Worm (Caenorhabditis elegans) whole organism, young adult: ENCODE results near the gene hoe-1.
"Not testable (repeated sequence)": the region's sequence is repeated elsewhere in the genome, so short reads cannot be mapped to it uniquely, and the experiment has no call there.

Experiments
- F22D6.2 ChIP-seq: sonication (generic microtip); optimal IDR thresholded peaks from 2 replicates; lab custom pipeline; 2016; ENCODE audit warnings: mild to moderate bottlenecking, missing genetic modification characterization, missing compliant biosample characterization
- F52B5.7 ChIP-seq: sonication (generic microtip); optimal IDR thresholded peaks from 2 replicates; lab custom pipeline; 2016; ENCODE audit warnings: mild to moderate bottlenecking, missing genetic modification characterization, missing compliant biosample characterization
- F57A8.1 ChIP-seq: fragments of 200-800 bp; sonication (Bioruptor generic); optimal IDR thresholded peaks from 2 replicates; lab custom pipeline; 2018; ENCODE audit warnings: mild to moderate bottlenecking, missing genetic modification characterization, moderate library complexity, missing compliant biosample characterization
- K11D2.4 ChIP-seq: fragments of 200-800 bp; sonication (Bioruptor generic); IDR thresholded peaks from 2 replicates; pipeline ENCODE4 v1.3.6; 2022; ENCODE audit warnings: missing genetic modification reagents, missing genetic modification characterization, missing compliant biosample characterization
- T07F8.4 ChIP-seq: sonication (generic microtip); optimal IDR thresholded peaks from 2 replicates; lab custom pipeline; 2016; ENCODE audit warnings: mild to moderate bottlenecking, missing genetic modification characterization, moderate library complexity, missing compliant biosample characterization
- T26A5.8 ChIP-seq: sonication (generic microtip); optimal IDR thresholded peaks from 2 replicates; lab custom pipeline; 2016; ENCODE audit warnings: missing genetic modification characterization, missing compliant biosample characterization
- attf-6 ChIP-seq: fragments of 200-800 bp; sonication (Bioruptor generic); IDR thresholded peaks from 2 replicates; pipeline ENCODE4 v1.3.6; 2022; ENCODE audit warnings: missing genetic modification reagents, missing genetic modification characterization, missing compliant biosample characterization
- bed-2 ChIP-seq: fragments of 200-800 bp; sonication (Bioruptor generic); IDR thresholded peaks from 2 replicates; pipeline ENCODE4 v1.3.6; 2022; ENCODE audit warnings: missing genetic modification reagents, missing genetic modification characterization, missing compliant biosample characterization
- cebp-2 ChIP-seq: fragments of 200-800 bp; sonication (Bioruptor generic); IDR thresholded peaks from 2 replicates; pipeline ENCODE4 v1.3.6; 2022; ENCODE audit warnings: missing genetic modification characterization, missing compliant biosample characterization
- ceh-27 ChIP-seq: fragments of 200-800 bp; sonication (Bioruptor generic); optimal IDR thresholded peaks from 2 replicates; lab custom pipeline; 2018; ENCODE audit warnings: mild to moderate bottlenecking, missing genetic modification characterization, moderate library complexity, missing compliant biosample characterization
- ceh-58 ChIP-seq: fragments of 200-800 bp; sonication (Bioruptor generic); IDR thresholded peaks from 2 replicates; pipeline ENCODE4 v1.3.6; 2022; ENCODE audit warnings: missing genetic modification characterization, missing compliant biosample characterization
- dox-1 ChIP-seq: fragments of 200-800 bp; sonication (Bioruptor generic); IDR thresholded peaks from 2 replicates; pipeline ENCODE4 v1.3.6; 2022; ENCODE audit warnings: missing genetic modification reagents, missing genetic modification characterization, missing compliant biosample characterization
- efl-1 ChIP-seq: fragments of 150-350 bp; optimal IDR thresholded peaks from 2 replicates; lab custom pipeline; 2014; ENCODE audit warnings: missing biosample characterization, missing genetic modification reagents, missing genetic modification characterization
- egl-18 ChIP-seq: fragments of 200-800 bp; sonication (Bioruptor generic); IDR thresholded peaks from 2 replicates; pipeline ENCODE4 v1.3.6; 2022; ENCODE audit warnings: missing genetic modification reagents, missing genetic modification characterization, missing compliant biosample characterization
- egrh-3 ChIP-seq: fragments of 200-800 bp; sonication (Bioruptor generic); IDR thresholded peaks from 2 replicates; pipeline ENCODE4 v1.3.6; 2022; ENCODE audit warnings: missing genetic modification reagents, missing genetic modification characterization, missing compliant biosample characterization
- ekl-4 ChIP-seq: fragments of 200-800 bp; sonication (Bioruptor generic); IDR thresholded peaks from 2 replicates; pipeline ENCODE4 v1.3.6; 2022; ENCODE audit warnings: missing genetic modification reagents, missing genetic modification characterization, missing compliant biosample characterization
- fkh-3 ChIP-seq: sonication (generic microtip); optimal IDR thresholded peaks from 2 replicates; lab custom pipeline; 2016; ENCODE audit warnings: mild to moderate bottlenecking, missing genetic modification characterization, missing compliant biosample characterization
- hmg-1.2 ChIP-seq: fragments of 200-800 bp; sonication (Bioruptor generic); IDR thresholded peaks from 2 replicates; pipeline ENCODE4 v1.3.6; 2022; ENCODE audit warnings: missing genetic modification reagents, missing genetic modification characterization, missing compliant biosample characterization
- lag-1 ChIP-seq: fragments of 200-800 bp; sonication (Bioruptor generic); IDR thresholded peaks from 2 replicates; pipeline ENCODE4 v1.3.6; 2022; ENCODE audit warnings: missing genetic modification reagents, missing genetic modification characterization, missing compliant biosample characterization
- lsy-27 ChIP-seq: sonication (generic microtip); optimal IDR thresholded peaks from 2 replicates; lab custom pipeline; 2017; ENCODE audit warnings: missing genetic modification characterization, mild to moderate bottlenecking, missing compliant biosample characterization, antibody characterized with exemption, missing genotype, borderline replicate concordance; ENCODE audit not compliant: insufficient read depth
- madf-6 ChIP-seq: fragments of 200-800 bp; sonication (Bioruptor generic); IDR thresholded peaks from 2 replicates; pipeline ENCODE4 v1.3.6; 2022; ENCODE audit warnings: missing genetic modification reagents, missing genetic modification characterization, missing compliant biosample characterization
- mcd-1 ChIP-seq: fragments of 200-800 bp; sonication (Bioruptor generic); IDR thresholded peaks from 2 replicates; pipeline ENCODE4 v1.3.6; 2022; ENCODE audit warnings: missing genetic modification reagents, missing genetic modification characterization, missing compliant biosample characterization
- mel-28 ChIP-seq: sonication (generic microtip); optimal IDR thresholded peaks from 2 replicates; lab custom pipeline; 2016; ENCODE audit warnings: borderline replicate concordance, mild to moderate bottlenecking, missing genetic modification characterization, missing compliant biosample characterization
- nfya-1 ChIP-seq: sonication (generic microtip); optimal IDR thresholded peaks from 2 replicates; lab custom pipeline; 2017; ENCODE audit warnings: antibody characterized with exemption, missing compliant biosample characterization, missing genetic modification characterization, borderline replicate concordance; ENCODE audit not compliant: insufficient read depth
- nfyb-1 ChIP-seq: fragments of 200-800 bp; sonication (Bioruptor generic); IDR thresholded peaks from 2 replicates; pipeline ENCODE4 v1.3.6; 2022; ENCODE audit warnings: missing genetic modification reagents, missing genetic modification characterization, missing compliant biosample characterization
- sdz-38 ChIP-seq: sonication (generic microtip); optimal IDR thresholded peaks from 2 replicates; lab custom pipeline; 2016; ENCODE audit warnings: missing genotype, missing genetic modification characterization, missing compliant biosample characterization
- snpc-1.3 ChIP-seq: sonication (generic microtip); optimal IDR thresholded peaks from 2 replicates; lab custom pipeline; 2017; ENCODE audit warnings: missing genetic modification characterization, mild to moderate bottlenecking, missing compliant biosample characterization, antibody characterized with exemption, moderate library complexity, missing genotype, missing genetic modification reagents; ENCODE audit not compliant: insufficient read depth
- snpc-4 ChIP-seq, 5 experiments: fragments of 150-350 bp in 1 of 5; sonication (generic microtip) in 4 of 5; optimal IDR thresholded peaks; 2 replicates each; lab custom pipeline; 2014 to 2018; ENCODE audit warnings: missing genetic modification characterization in 5 of 5, missing biosample characterization in 3 of 5, antibody characterized with exemption in 2 of 5, mild to moderate bottlenecking in 2 of 5, missing compliant biosample characterization in 2 of 5, missing genotype in 2 of 5, moderate library complexity in 2 of 5, missing genetic modification reagents in 1 of 5
- sptf-2 ChIP-seq: fragments of 200-800 bp; sonication (Bioruptor generic); optimal IDR thresholded peaks from 2 replicates; lab custom pipeline; 2018; ENCODE audit warnings: mild to moderate bottlenecking, missing genetic modification characterization, missing compliant biosample characterization
- tbp1 ChIP-seq: fragments of 200-800 bp; sonication (Bioruptor generic); optimal IDR thresholded peaks from 2 replicates; lab custom pipeline; 2018; ENCODE audit warnings: mild to moderate bottlenecking, missing genetic modification characterization, missing compliant biosample characterization
- unc-62 ChIP-seq: fragments of 150-350 bp; optimal IDR thresholded peaks from 2 replicates; lab custom pipeline; 2014; ENCODE audit warnings: missing biosample characterization, missing genetic modification reagents, missing genetic modification characterization
- zfh-2 ChIP-seq: fragments of 200-800 bp; sonication (Bioruptor generic); conservative IDR thresholded peaks from 2 replicates; pipeline ENCODE4 v1.3.6; 2022; ENCODE audit warnings: missing genetic modification reagents, missing genetic modification characterization, missing compliant biosample characterization

The hoe-1 gene

DNA sequence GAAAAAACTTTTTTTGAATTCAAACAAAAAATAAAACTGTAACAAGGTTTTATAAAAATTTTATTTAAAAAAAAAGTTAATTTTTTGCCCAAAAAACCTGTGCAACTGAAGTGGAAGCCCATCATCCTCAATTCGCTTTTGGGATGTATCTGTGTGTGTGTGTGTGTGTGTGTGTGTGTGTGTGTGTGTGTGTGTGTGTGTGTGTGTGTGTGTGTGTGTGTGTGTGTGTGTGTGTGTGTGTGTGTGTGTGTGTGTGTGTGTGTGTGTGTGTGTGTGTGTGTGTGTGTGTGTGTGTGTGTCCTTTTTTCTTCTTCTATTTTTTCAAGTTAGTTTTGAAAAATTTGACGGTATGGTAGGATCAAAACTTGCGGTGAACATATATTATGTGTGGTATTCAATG is 40.6 kb upstream of the hoe-1 start:
- TF ChIP-seq tbp1 (GFP tag; lab: Kevin White, UChicago): peak; percentile 5
- not testable (repeated sequence) for TF ChIP-seq snpc-4 (GFP tag; optimal IDR thresholded peaks at IDR 0.05; lab: Kevin White, UChicago)
- peak in 1 of 4 experiments; percentile 52 for TF ChIP-seq snpc-4 (tag; optimal IDR thresholded peaks at IDR 0.05; lab: Kevin White, UChicago)
- TF ChIP-seq egrh-3 (GFP tag; lab: Robert Waterston, UW): peak; percentile 58; the same call in 1 of the 2 replicates
- peak; percentile 34; the same call in 1 of the 2 replicates for TF ChIP-seq hmg-1.2 (GFP tag; lab: Robert Waterston, UW)

DNA sequence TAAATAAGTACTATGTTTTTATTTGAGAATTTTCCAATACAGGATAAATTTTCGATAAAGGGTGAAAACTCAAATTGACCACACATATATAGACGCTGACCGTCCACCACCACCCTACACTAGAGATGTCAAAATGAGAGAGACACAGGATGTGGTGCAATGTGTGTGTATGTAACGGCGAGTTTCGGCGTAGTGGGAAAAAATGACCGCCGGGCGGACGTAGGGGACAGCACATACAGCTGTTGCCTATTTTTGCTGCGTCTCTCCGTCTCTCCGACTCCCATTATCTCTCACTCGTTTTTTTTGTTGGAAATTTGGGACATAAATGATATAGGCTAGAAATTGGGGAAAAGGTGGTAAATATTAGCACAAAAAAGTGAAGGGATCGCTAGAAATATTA is 37.1 kb upstream of the hoe-1 start:
- TF ChIP-seq hmg-1.2 (GFP tag; lab: Robert Waterston, UW) (peak; percentile 67), ceh-58 (GFP tag; lab: Robert Waterston, UW) (no peak), lag-1 (GFP tag; lab: Robert Waterston, UW) (no peak), zfh-2 (GFP tag; lab: Robert Waterston, UW) (no peak), mcd-1 (GFP tag; lab: Robert Waterston, UW) (no peak)

DNA sequence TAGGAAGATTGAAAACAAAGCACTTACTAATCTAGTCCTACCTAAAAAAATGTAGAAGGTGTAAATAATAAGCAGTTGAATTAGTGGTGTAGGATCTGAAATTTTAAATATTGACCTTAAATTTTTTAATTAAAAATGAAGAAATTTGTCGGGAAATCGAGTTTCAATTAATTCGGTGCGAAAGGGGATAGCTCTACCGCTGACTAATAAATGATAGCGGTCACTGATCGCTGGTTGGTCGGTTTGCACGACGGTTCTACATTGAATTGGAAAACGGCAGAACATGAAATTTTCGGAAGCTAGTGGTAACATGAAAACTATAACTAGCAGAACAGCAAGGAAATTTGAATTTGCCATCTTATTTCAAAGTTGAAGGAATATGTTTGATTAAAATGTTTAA is 36.1 kb upstream of the hoe-1 start, which contains the start of gene set-15:
Gene set-15, minus strand, starts transcription at position 101 of the 400 bp plus-strand sequence.
- TF ChIP-seq fkh-3: no peak
- TF ChIP-seq dox-1 (GFP tag; lab: Robert Waterston, UW): no peak
- no peak for TF ChIP-seq sdz-38 (tag; lab: Kevin White, UChicago)
- no peak for TF ChIP-seq ekl-4 (GFP tag; lab: Robert Waterston, UW)
- TF ChIP-seq madf-6 (GFP tag; lab: Robert Waterston, UW): no peak
- TF ChIP-seq nfya-1: no peak
- no peak for TF ChIP-seq bed-2 (GFP tag; lab: Robert Waterston, UW)
- no peak for TF ChIP-seq mcd-1 (GFP tag; lab: Robert Waterston, UW)
- no peak for TF ChIP-seq mel-28
- no peak for TF ChIP-seq sptf-2
- no peak for TF ChIP-seq efl-1 (GFP tag; lab: Kevin White, UChicago)
- TF ChIP-seq unc-62 (GFP tag; lab: Kevin White, UChicago): no peak
- no peak for TF ChIP-seq ceh-27 (GFP tag; lab: Kevin White, UChicago)

DNA sequence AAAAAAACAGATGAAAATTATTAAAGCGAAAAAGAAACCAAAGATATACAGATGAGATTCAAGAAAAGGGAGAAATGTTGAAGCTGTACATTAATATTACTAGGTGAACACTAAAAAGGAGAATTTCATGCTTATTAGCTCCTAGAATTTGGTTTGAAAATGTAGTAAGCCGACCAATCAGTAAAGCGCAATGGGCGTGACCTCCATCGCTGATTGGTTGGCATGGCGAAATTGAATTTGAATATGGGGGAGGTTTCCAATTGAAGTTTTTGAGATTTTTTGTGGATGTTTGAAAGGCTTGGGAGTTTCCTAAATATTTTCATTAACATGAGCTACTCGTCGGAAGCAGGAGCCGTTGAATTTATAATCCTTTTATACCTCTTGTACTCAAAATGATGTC is 32.4 kb upstream of the hoe-1 start:
- TF ChIP-seq K11D2.4 (GFP tag; lab: Robert Waterston, UW): no peak
- no peak for TF ChIP-seq attf-6 (GFP tag; lab: Robert Waterston, UW)
- peak; percentile 76; the same call in 1 of the 2 replicates for TF ChIP-seq nfyb-1
- no peak for TF ChIP-seq egl-18 (GFP tag; lab: Robert Waterston, UW)
- TF ChIP-seq, all 124 proteins: peak for 1

DNA sequence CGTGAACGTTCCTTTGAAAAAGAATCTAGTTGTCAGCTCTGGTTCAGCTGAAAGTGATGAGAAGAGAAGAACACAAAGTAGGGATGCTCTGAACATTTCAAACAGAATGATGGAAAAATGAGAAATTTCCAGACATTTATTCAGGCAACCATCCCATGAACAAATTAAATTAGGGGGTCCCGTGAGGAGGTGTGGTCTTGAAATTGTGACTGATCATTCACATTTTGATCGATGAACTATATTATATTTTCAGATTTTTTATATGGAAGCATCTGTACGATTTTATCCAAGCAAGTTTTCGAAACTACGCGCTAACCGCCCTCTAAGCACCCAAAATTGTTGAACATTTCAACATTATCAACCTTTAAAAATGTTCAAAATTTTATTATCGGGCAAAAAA is 31.9 kb upstream of the hoe-1 start, which contains the start of gene R11E3.19:
Gene R11E3.19, minus strand, starts transcription at position 101 of the 400 bp plus-strand sequence.
- TF ChIP-seq cebp-2 (GFP tag; lab: Robert Waterston, UW): no peak
- TF ChIP-seq T07F8.4 (tag; lab: Kevin White, UChicago): no peak
- TF ChIP-seq F52B5.7: no peak
- TF ChIP-seq tbp1 (GFP tag; lab: Kevin White, UChicago): no peak
- TF ChIP-seq snpc-1.3: no peak
- no peak for TF ChIP-seq F57A8.1 (GFP tag; lab: Kevin White, UChicago)
- TF ChIP-seq F22D6.2 (tag; lab: Kevin White, UChicago): no peak
- no peak for TF ChIP-seq T26A5.8 (tag; lab: Kevin White, UChicago)
- no peak for TF ChIP-seq lsy-27 (tag; lab: Kevin White, UChicago)
- TF ChIP-seq nfya-1: no peak
- no peak for TF ChIP-seq dox-1 (GFP tag; lab: Robert Waterston, UW)
